Worm (Caenorhabditis elegans): ENCODE measurements around the gene W02B12.16.
A peak's percentile ranks its signal among the peaks of the same experiment; 100 is the strongest.

The W02B12.16 gene

DNA sequence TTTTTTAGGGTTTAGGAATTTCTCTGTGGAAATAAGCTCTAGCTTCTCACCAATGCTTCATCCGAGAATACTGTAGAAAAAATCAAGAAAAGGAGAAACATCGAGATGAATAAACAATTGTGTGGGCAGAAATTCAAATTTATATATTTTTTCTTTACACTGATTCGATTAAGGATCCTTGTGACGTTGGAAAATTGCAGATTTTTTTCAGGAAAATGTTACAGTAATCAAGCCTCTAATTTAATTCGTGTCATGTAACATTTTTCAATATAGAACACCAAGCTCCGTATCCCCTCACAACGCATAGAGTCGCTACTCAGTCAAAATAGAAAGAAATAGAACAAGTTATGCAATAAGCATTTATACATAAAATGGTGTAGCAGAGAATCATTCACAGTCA is at the start of gene W02B12.16:
Gene W02B12.16 (minus strand): TSS at position 101 of the 400 bp plus-strand sequence.
- no peak for TF ChIP-seq tab-1 (GFP tag; IDR thresholded peaks at IDR 0.05)
- no peak for TF ChIP-seq cog-1 (tag; optimal IDR thresholded peaks at IDR 0.05)
- no peak for TF ChIP-seq flt-1 (GFP tag; IDR thresholded peaks at IDR 0.05)
- no peak for TF ChIP-seq ztf-23 (GFP tag; IDR thresholded peaks at IDR 0.05)
- no peak for TF ChIP-seq med-1 (GFP tag; optimal IDR thresholded peaks at IDR 0.05; ENCODE audit: insufficient read depth)
- TF ChIP-seq ref-1 (GFP tag; conservative IDR thresholded peaks at IDR 0.05): no peak

DNA sequence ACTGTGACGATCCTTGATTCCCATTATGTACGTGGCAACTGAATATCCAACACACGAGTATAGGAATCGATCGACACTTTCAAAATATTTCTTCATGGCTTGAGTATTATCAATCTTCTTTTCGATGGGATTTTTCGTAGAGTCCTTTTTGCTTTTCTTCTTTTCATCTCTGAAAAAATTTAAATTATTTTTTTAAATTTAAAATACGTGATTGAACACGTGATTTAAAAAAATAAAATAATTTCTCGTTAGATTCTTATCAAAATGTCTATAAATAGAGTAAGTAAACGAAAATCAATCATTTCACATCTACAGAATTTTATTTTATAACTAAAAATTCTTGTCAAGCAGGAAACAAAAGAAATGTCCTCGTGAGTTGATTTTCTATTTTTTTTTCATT is 45.0 kb upstream of the W02B12.16 start, which contains the start of gene Y62F5A.10:
Gene Y62F5A.10 (plus strand): TSS at position 301 of the 400 bp plus-strand sequence.
- no peak for TF ChIP-seq med-1 (GFP tag; optimal IDR thresholded peaks at IDR 0.05; ENCODE audit: insufficient read depth)
- TF ChIP-seq flt-1 (GFP tag; IDR thresholded peaks at IDR 0.05): no peak
- no peak for TF ChIP-seq tab-1 (GFP tag; IDR thresholded peaks at IDR 0.05)
- no peak for TF ChIP-seq ref-1 (GFP tag; conservative IDR thresholded peaks at IDR 0.05)
- TF ChIP-seq ztf-23 (GFP tag; IDR thresholded peaks at IDR 0.05): no peak
- TF ChIP-seq cog-1 (tag; optimal IDR thresholded peaks at IDR 0.05): no peak
- no peak for TF ChIP-seq ztf-29 (GFP tag; IDR thresholded peaks at IDR 0.05)
- TF ChIP-seq klf-2 (GFP tag; conservative IDR thresholded peaks at IDR 0.05): no peak
- no peak for TF ChIP-seq T22C8.4 (GFP tag; IDR thresholded peaks at IDR 0.05)

DNA sequence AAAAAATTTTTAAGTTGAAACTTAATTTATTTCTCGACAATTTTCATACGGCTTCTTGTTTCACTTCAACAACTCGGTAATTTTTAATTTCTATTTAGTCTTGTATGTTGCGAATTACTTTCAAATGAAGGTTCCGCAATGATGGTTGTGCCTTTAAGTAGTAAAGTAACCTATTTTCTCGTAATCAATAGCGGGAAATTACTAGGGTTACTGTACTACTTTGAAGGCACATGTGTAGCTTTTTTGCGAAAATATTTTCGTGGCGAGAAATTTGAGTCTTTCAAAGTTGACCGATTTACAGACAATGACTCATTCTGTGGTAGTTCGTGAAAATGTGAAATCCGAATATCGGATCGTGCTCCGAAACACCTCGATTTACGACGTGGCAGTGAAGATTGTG is 41.9 kb upstream of the W02B12.16 start, which contains the start of gene B0334.10:
Gene B0334.10 (plus strand): TSS at position 301 of the 400 bp plus-strand sequence.
- TF ChIP-seq ztf-29 (GFP tag; IDR thresholded peaks at IDR 0.05) (no peak), cog-1 (tag; optimal IDR thresholded peaks at IDR 0.05) (no peak), ref-1 (GFP tag; conservative IDR thresholded peaks at IDR 0.05) (no peak), med-1 (GFP tag; optimal IDR thresholded peaks at IDR 0.05; ENCODE audit: insufficient read depth) (no peak)

DNA sequence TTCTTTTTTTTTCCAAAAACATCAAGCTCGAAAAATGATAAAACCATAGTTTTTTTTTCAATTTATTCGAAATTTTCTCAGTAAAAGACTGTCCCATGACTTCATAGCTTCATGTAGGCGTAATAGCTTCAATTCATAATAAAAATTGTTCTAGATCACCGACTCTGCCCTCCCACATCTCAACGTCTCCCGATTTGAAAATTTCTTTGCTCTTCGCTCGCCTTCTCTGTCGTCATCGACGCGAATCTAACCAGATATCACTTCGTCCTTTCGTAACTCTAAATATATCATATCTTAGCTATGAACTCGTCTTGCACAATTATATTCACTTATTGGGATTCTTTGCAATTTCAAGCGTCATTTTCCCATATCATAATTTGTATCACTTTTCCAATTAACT is 38.5 kb upstream of the W02B12.16 start, which contains the start of gene srh-44:
Gene srh-44 (plus strand): TSS at position 301 of the 400 bp plus-strand sequence.
- no peak for TF ChIP-seq flt-1 (GFP tag; IDR thresholded peaks at IDR 0.05)
- no peak for TF ChIP-seq cog-1 (tag; optimal IDR thresholded peaks at IDR 0.05)
- TF ChIP-seq tab-1 (GFP tag; IDR thresholded peaks at IDR 0.05): no peak
- no peak for TF ChIP-seq klf-2 (GFP tag; conservative IDR thresholded peaks at IDR 0.05)
- no peak for TF ChIP-seq ztf-23 (GFP tag; IDR thresholded peaks at IDR 0.05)
- no peak for TF ChIP-seq ztf-29 (GFP tag; IDR thresholded peaks at IDR 0.05)
- TF ChIP-seq T22C8.4 (GFP tag; IDR thresholded peaks at IDR 0.05): no peak
- TF ChIP-seq ref-1 (GFP tag; conservative IDR thresholded peaks at IDR 0.05): no peak
- TF ChIP-seq med-1 (GFP tag; optimal IDR thresholded peaks at IDR 0.05; ENCODE audit: insufficient read depth): no peak

DNA sequence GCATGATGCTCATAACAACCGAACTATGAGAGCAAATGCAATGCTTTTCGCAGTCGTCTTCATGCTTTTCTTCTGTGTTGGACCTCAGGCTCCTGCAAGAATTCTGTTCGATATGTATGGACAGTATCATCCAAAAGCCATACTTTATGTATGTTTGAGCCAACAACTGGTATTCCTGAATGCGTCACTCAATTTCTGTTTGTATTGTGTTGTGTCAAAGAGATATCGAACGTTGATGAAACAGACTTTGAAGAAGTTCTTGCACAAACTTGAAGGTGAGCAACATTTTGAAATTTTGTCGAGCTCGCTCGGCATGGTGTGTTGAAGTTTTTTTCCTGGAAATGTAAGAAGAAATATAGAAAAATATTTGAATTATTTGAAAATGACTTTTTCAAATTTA is 36.6 kb upstream of the W02B12.16 start:
- TF ChIP-seq cog-1 (tag; optimal IDR thresholded peaks at IDR 0.05) (no peak), ztf-23 (GFP tag; IDR thresholded peaks at IDR 0.05) (no peak), klf-2 (GFP tag; conservative IDR thresholded peaks at IDR 0.05) (no peak), ref-1 (GFP tag; conservative IDR thresholded peaks at IDR 0.05) (no peak), tab-1 (GFP tag; IDR thresholded peaks at IDR 0.05) (no peak), ztf-29 (GFP tag; IDR thresholded peaks at IDR 0.05) (no peak), med-1 (GFP tag; optimal IDR thresholded peaks at IDR 0.05; ENCODE audit: insufficient read depth) (no peak), T22C8.4 (GFP tag; IDR thresholded peaks at IDR 0.05) (no peak)

DNA sequence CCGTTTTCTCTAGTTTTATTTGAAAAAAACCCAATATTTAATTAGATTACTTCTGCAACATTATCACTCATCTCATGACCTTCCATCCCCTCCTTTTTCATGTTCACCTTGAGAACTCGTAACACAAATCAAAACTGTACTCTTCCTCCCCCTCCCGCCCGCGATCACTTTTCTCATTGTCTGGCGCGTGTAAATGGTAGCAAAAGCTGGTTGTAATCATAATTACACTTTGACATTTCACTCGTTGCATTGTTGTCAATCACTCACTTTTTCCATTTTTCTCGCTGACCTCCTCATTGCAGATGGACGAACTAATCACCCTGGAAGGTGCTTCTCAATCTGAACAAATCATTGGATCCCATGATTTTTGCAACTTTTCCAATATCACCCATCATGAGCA is 34.1 kb upstream of the W02B12.16 start, which contains the start of gene npr-41:
Gene npr-41 (plus strand): TSS at position 301 of the 400 bp plus-strand sequence.
- no peak for TF ChIP-seq ztf-29 (GFP tag; IDR thresholded peaks at IDR 0.05)
- TF ChIP-seq ref-1 (GFP tag; conservative IDR thresholded peaks at IDR 0.05): no peak
- TF ChIP-seq flt-1 (GFP tag; IDR thresholded peaks at IDR 0.05): no peak
- no peak for TF ChIP-seq klf-2 (GFP tag; conservative IDR thresholded peaks at IDR 0.05)
- TF ChIP-seq tab-1 (GFP tag; IDR thresholded peaks at IDR 0.05): no peak
- no peak for TF ChIP-seq cog-1 (tag; optimal IDR thresholded peaks at IDR 0.05)
- TF ChIP-seq ztf-23 (GFP tag; IDR thresholded peaks at IDR 0.05): no peak
- no peak for TF ChIP-seq T22C8.4 (GFP tag; IDR thresholded peaks at IDR 0.05)
- no peak for TF ChIP-seq med-1 (GFP tag; optimal IDR thresholded peaks at IDR 0.05; ENCODE audit: insufficient read depth)

DNA sequence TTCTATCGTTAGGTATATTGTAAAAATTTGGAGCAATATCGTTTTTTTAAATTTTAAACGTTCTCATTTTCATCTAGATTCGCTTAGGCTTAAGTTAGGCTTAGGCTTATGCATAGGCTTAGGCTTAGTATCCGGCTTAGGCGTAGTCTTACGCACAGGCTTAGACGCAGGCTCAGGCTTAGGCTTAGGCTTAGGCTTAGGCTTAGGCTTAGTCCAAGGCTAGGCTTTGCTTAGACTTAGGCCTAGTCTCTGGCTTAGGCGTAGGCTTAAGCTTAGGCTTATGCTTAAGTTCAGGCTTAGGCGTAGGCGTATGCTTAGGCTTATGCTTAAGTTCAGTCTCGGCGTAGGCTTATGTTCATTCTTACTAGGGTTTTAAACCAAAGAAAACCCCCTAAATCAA is 27.5 kb upstream of the W02B12.16 start:
- no peak for TF ChIP-seq tab-1 (GFP tag; IDR thresholded peaks at IDR 0.05)
- peak; percentile 67; the same call in 1 of the 2 replicates for TF ChIP-seq ztf-29 (GFP tag; IDR thresholded peaks at IDR 0.05)
- no peak for TF ChIP-seq ref-1 (GFP tag; conservative IDR thresholded peaks at IDR 0.05)

DNA sequence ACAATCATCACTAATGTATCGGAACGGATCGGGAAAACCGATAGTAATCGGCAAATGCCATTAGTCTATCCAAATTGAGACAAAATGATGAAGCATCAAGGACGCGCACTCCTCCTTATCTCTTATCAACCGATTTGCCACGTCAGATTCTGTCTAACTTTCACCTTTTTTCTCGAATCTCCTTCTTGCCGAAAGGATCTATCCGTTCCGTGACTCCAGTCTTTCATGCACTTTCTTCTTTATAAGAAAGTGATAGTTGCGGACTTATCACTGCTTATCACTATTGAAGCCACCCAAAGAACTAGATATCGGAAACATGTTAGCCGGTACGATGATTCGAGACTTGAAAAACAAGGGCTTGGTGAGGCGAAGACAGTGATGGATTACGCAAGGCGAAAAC is 25.6 kb upstream of the W02B12.16 start:
- no peak for TF ChIP-seq tab-1 (GFP tag; IDR thresholded peaks at IDR 0.05)
- no peak for TF ChIP-seq flt-1 (GFP tag; IDR thresholded peaks at IDR 0.05)
- TF ChIP-seq cog-1 (tag; optimal IDR thresholded peaks at IDR 0.05): no peak
- TF ChIP-seq ztf-23 (GFP tag; IDR thresholded peaks at IDR 0.05): no peak
- no peak for TF ChIP-seq T22C8.4 (GFP tag; IDR thresholded peaks at IDR 0.05)
- no peak for TF ChIP-seq med-1 (GFP tag; optimal IDR thresholded peaks at IDR 0.05; ENCODE audit: insufficient read depth)
- no peak for TF ChIP-seq klf-2 (GFP tag; conservative IDR thresholded peaks at IDR 0.05)
- TF ChIP-seq ztf-29 (GFP tag; IDR thresholded peaks at IDR 0.05): no peak
- TF ChIP-seq ref-1 (GFP tag; conservative IDR thresholded peaks at IDR 0.05): no peak

DNA sequence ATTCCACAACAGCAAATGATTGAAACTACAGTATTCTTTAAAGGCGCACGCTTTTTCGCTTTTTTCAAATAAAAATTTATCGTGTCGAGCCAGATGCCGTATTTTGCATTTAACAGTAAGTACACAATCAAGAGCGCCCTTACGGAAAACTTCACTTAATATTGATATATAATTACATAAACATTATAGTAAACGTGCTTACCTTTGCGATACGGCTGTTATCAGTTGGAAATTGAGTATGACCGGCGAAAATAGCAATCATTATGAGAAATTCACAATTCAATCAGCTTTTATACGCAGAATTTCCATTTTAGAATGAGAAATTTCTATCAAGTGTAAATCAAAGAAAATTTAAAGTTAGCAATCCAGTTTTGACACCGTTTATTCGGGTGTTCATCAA is 23.9 kb upstream of the W02B12.16 start, which contains the start of gene B0334.20:
Gene B0334.20 (minus strand): TSS at position 262 of the 400 bp plus-strand sequence.
- no peak for TF ChIP-seq cog-1 (tag; optimal IDR thresholded peaks at IDR 0.05)
- TF ChIP-seq flt-1 (GFP tag; IDR thresholded peaks at IDR 0.05): no peak
- no peak for TF ChIP-seq ztf-23 (GFP tag; IDR thresholded peaks at IDR 0.05)
- no peak for TF ChIP-seq T22C8.4 (GFP tag; IDR thresholded peaks at IDR 0.05)
- TF ChIP-seq med-1 (GFP tag; optimal IDR thresholded peaks at IDR 0.05; ENCODE audit: insufficient read depth): no peak

DNA sequence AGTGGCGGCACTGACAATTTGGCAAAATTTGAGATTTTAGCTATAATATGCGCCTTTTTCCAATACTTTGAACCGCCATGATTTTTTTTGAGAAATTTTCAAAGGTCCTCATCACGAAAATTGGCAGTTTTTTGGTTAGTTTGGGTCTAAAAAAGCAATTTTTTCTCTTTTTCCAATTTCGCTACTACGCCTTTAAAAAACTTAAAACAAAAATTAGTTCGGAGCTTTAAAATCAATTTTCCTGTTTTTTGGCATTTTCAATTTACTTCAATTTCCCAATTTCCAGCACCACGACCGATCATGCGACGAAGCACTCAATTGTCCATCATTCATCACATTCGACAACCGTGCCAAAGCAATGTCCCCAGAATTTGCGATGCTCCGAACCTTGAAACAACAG is 21.1 kb upstream of the W02B12.16 start, which contains the start of gene B0334.5:
Gene B0334.5 (plus strand): TSS at position 301 of the 400 bp plus-strand sequence.
- TF ChIP-seq ztf-23 (GFP tag; IDR thresholded peaks at IDR 0.05) (0 out of 2 replicates have a peak, but pooled peaks have one; percentile 31), flt-1 (GFP tag; IDR thresholded peaks at IDR 0.05) (no peak)
